Worm (Caenorhabditis elegans): ENCODE results near the gene skr-14.

ce11 chrV:4400118-4400517 lies 21.3 kb downstream of the skr-14 start, which contains the start of gene F13A2.4:
- TF ChIP-seq klf-2 (GFP tag; conservative IDR thresholded peaks at IDR 0.05) (no peak), tab-1 (GFP tag; IDR thresholded peaks at IDR 0.05) (no peak), ref-1 (GFP tag; conservative IDR thresholded peaks at IDR 0.05) (no peak), ztf-23 (GFP tag; IDR thresholded peaks at IDR 0.05) (no peak), med-1 (GFP tag; optimal IDR thresholded peaks at IDR 0.05; ENCODE audit: insufficient read depth) (no peak)
